Fruit fly (Drosophila melanogaster): ENCODE data around the gene ChT.

The ChT gene

DNA sequence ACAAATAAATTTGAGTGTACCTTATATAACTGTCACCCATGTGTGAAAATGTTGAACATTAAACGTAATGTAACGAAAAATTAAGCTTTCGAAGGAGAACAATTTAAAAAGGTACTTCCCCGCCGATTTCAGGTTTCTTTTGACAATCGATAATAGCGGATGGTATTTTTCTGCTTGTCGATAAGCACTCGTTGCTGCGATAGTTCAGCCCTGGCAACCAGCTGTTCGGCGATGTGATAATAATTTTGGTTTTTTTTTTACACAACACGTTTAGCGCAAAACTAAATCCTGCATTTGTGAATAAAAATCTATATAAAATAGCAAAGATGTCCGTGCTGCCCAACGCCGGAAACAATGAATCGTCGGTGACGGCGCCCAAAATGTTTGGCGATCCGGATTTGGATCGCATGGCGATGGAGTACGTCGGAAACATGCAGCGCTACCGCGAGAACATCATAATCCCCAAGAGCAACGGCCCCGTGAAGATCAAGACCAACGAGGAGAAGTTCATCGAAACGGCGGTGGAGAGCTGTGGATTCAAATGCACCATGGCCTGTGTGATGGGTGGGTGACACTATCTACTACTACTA is 12.7 kb upstream of the ChT start, which contains the start of gene CG31229 (continued):
- peak; percentile 63 for TF ChIP-seq kah (GFP tag; optimal IDR thresholded peaks at IDR 0.05)
- TF ChIP-seq Sin3A (optimal IDR thresholded peaks at IDR 0.05): peak; percentile 34
- peak; percentile 56; the same call in 1 of the 3 replicates for TF ChIP-seq HLH4C (GFP tag; IDR thresholded peaks at IDR 0.05; ENCODE audit: partially characterized antibody)
- TF ChIP-seq Dp (GFP tag; optimal IDR thresholded peaks at IDR 0.05): peak; percentile 85
- peak; percentile 24; the same call in 1 of the 2 replicates for TF ChIP-seq inv (GFP tag; IDR thresholded peaks at IDR 0.05; ENCODE audit: partially characterized antibody)
- TF ChIP-seq CG2129 (GFP tag; IDR thresholded peaks at IDR 0.05; ENCODE audit: partially characterized antibody): 0 out of 2 replicates have a peak, but pooled peaks have one; percentile 13
- no peak for TF ChIP-seq fd96Cb (tag; optimal IDR thresholded peaks at IDR 0.05)
- no peak for TF ChIP-seq CG17385 (GFP tag; optimal IDR thresholded peaks at IDR 0.05)
- TF ChIP-seq sqz (GFP tag; optimal IDR thresholded peaks at IDR 0.05): peak; percentile 89
- TF ChIP-seq crp (GFP tag; optimal IDR thresholded peaks at IDR 0.05): peak; percentile 76 to 94
- no peak for TF ChIP-seq ci (GFP tag; IDR thresholded peaks at IDR 0.05)
- peak; percentile 33 for TF ChIP-seq dm (GFP tag; optimal IDR thresholded peaks at IDR 0.05)
- no peak; the same call in 2 of the 3 replicates for TF ChIP-seq Opbp (GFP tag; IDR thresholded peaks at IDR 0.05; ENCODE audit: partially characterized antibody)
- peak; percentile 21; the same call in 1 of the 3 replicates for TF ChIP-seq knrl (GFP tag; IDR thresholded peaks at IDR 0.05; ENCODE audit: partially characterized antibody)
- TF ChIP-seq CG4617 (GFP tag; optimal IDR thresholded peaks at IDR 0.05; ENCODE audit: borderline replicate concordance): peak; percentile 41
- peak; percentile 55; the same call in 1 of the 2 replicates for TF ChIP-seq amos (GFP tag; IDR thresholded peaks at IDR 0.05; ENCODE audit: partially characterized antibody)
- peak; percentile 23 for TF ChIP-seq CG1603 (tag; optimal IDR thresholded peaks at IDR 0.05)
- TF ChIP-seq CG9797 (GFP tag; optimal IDR thresholded peaks at IDR 0.05): peak; percentile 28
- TF ChIP-seq CG11723 (GFP tag; optimal IDR thresholded peaks at IDR 0.05): no peak
- 0 out of 3 replicates have a peak, but pooled peaks have one; percentile 37 for TF ChIP-seq hb (GFP tag; IDR thresholded peaks at IDR 0.05; ENCODE audit: partially characterized antibody)
- TF ChIP-seq CG18011 (GFP tag; optimal IDR thresholded peaks at IDR 0.05): no peak
- no peak for TF ChIP-seq CG18599 (GFP tag; optimal IDR thresholded peaks at IDR 0.05)
- TF ChIP-seq bbx (GFP tag; IDR thresholded peaks at IDR 0.05; ENCODE audit: partially characterized antibody): peak; percentile 27; the same call in 1 of the 2 replicates
- TF ChIP-seq zen2 (GFP tag; IDR thresholded peaks at IDR 0.05; ENCODE audit: partially characterized antibody): peak; percentile 59; the same call in 2 of the 3 replicates
- peak; percentile 8 for TF ChIP-seq CG10267 (tag; optimal IDR thresholded peaks at IDR 0.05)
- peak; percentile 5 for TF ChIP-seq CoRest (tag; optimal IDR thresholded peaks at IDR 0.05)
- TF ChIP-seq mld (GFP tag; IDR thresholded peaks at IDR 0.05; ENCODE audit: partially characterized antibody): 0 out of 3 replicates have a peak, but pooled peaks have one; percentile 39
- peak; percentile 77 for TF ChIP-seq CG13287 (GFP tag; IDR thresholded peaks at IDR 0.05; ENCODE audit: partially characterized antibody)
- peak; percentile 6 for TF ChIP-seq trem (tag; optimal IDR thresholded peaks at IDR 0.05)
- peak; percentile 86 for TF ChIP-seq CG15514 (GFP tag; optimal IDR thresholded peaks at IDR 0.05)
- TF ChIP-seq Myb (GFP tag; optimal IDR thresholded peaks at IDR 0.05): peak; percentile 5
- peak; percentile 47 for TF ChIP-seq gfzf (GFP tag; optimal IDR thresholded peaks at IDR 0.05)
- peak; percentile 72 for TF ChIP-seq sens (GFP tag)
- peak; percentile 86 for TF ChIP-seq Dref (GFP tag; IDR thresholded peaks at IDR 0.05)
- peak in 1 of 2 experiments; percentile 15 for TF ChIP-seq bsh (GFP tag; optimal IDR thresholded peaks at IDR 0.05)
- TF ChIP-seq hkb (optimal IDR thresholded peaks at IDR 0.05): no peak
- TF ChIP-seq hkb (GFP tag; IDR thresholded peaks at IDR 0.05): 0 out of 2 replicates have a peak, but pooled peaks have one; percentile 13
- no peak for TF ChIP-seq CG10959 (GFP tag; IDR thresholded peaks at IDR 0.05)
- no peak for TF ChIP-seq CG3847 (GFP tag; IDR thresholded peaks at IDR 0.05)
- no peak for TF ChIP-seq HLHmδ (GFP tag; optimal IDR thresholded peaks at IDR 0.05)
- TF ChIP-seq nmo (GFP tag; optimal IDR thresholded peaks at IDR 0.05): peak; percentile 8
- no peak for TF ChIP-seq Dek (tag; optimal IDR thresholded peaks at IDR 0.05)
- TF ChIP-seq Usf (GFP tag; optimal IDR thresholded peaks at IDR 0.05): no peak
- peak; percentile 90 for TF ChIP-seq CG12155 (GFP tag; optimal IDR thresholded peaks at IDR 0.05)
- peak; percentile 59 for TF ChIP-seq unc-4 (GFP tag; IDR thresholded peaks at IDR 0.05; ENCODE audit: partially characterized antibody)
- no peak for TF ChIP-seq fd64A (GFP tag; optimal IDR thresholded peaks at IDR 0.05)
- TF ChIP-seq peb (GFP tag; IDR thresholded peaks at IDR 0.05): no peak
